Fruit fly (Drosophila melanogaster) whole organism, embryonic: Measurements from ENCODE around the gene ecd.
A peak's percentile ranks its signal among the peaks of the same experiment; 100 is the strongest.

Experiments
- CG10321 ChIP-seq: fragments of 200-800 bp; sonication (Bioruptor generic); IDR thresholded peaks from 2 replicates; pipeline ENCODE4 v1.3.6; 2022; ENCODE audit warnings: missing biosample characterization, missing genetic modification characterization
- CG11247 ChIP-seq: fragments of 200-800 bp; sonication (Bioruptor generic); IDR thresholded peaks from 2 replicates; pipeline ENCODE4 v1.3.6; 2022; ENCODE audit warnings: missing biosample characterization, missing genetic modification characterization
- CG11456 ChIP-seq: fragments of 200-800 bp; sonication (Bioruptor generic); IDR thresholded peaks from 3 replicates; pipeline ENCODE4 v1.3.6; 2022; ENCODE audit warnings: missing biosample characterization, missing genetic modification characterization
- CG11695 ChIP-seq: fragments of 200-800 bp; sonication (Bioruptor generic); IDR thresholded peaks from 3 replicates; pipeline ENCODE4 v1.3.6; 2022; ENCODE audit warnings: missing biosample characterization, missing genetic modification characterization
- CG12104 ChIP-seq: fragments of 200-800 bp; sonication (Bioruptor generic); optimal IDR thresholded peaks from 3 replicates; lab custom pipeline; 2016; ENCODE audit warnings: missing biosample characterization, missing genetic modification characterization
- CG1233 ChIP-seq: fragments of 200-800 bp; sonication (Bioruptor generic); optimal IDR thresholded peaks from 4 replicates; lab custom pipeline; 2018; ENCODE audit warnings: missing biosample characterization, mild to moderate bottlenecking, missing genetic modification characterization
- CG13624 ChIP-seq: fragments of 200-800 bp; sonication (Bioruptor generic); optimal IDR thresholded peaks from 2 replicates; lab custom pipeline; 2016; ENCODE audit warnings: missing biosample characterization, missing genetic modification characterization
- CG13775 ChIP-seq: fragments of 200-800 bp; sonication (Bioruptor generic); optimal IDR thresholded peaks from 3 replicates; lab custom pipeline; 2017; ENCODE audit warnings: missing biosample characterization, mild to moderate bottlenecking, missing genetic modification characterization
- CG1529 ChIP-seq: fragments of 200-800 bp; sonication (Bioruptor generic); optimal IDR thresholded peaks from 3 replicates; lab custom pipeline; 2018; ENCODE audit warnings: missing biosample characterization, missing genetic modification characterization
- CG1603 ChIP-seq: fragments of 200-800 bp; sonication (Bioruptor generic); optimal IDR thresholded peaks from 2 replicates; lab custom pipeline; 2019; ENCODE audit warnings: missing biosample characterization, mild to moderate bottlenecking, missing genetic modification characterization, moderate library complexity
- CG2712 ChIP-seq: fragments of 200-800 bp; optimal IDR thresholded peaks from 3 replicates; lab custom pipeline; 2019; ENCODE audit warnings: missing biosample characterization, mild to moderate bottlenecking, missing genetic modification characterization, moderate library complexity
- CG31224 ChIP-seq: fragments of 200-800 bp; sonication (Bioruptor generic); IDR thresholded peaks from 2 replicates; pipeline ENCODE4 v1.3.6; 2022; ENCODE audit warnings: missing biosample characterization, missing genetic modification characterization
- CG31388 ChIP-seq: fragments of 200-800 bp; sonication (Bioruptor generic); optimal IDR thresholded peaks from 2 replicates; lab custom pipeline; 2016; ENCODE audit warnings: missing biosample characterization, missing genetic modification characterization
- CG31441 ChIP-seq: fragments of 200-800 bp; sonication (Bioruptor generic); IDR thresholded peaks from 2 replicates; pipeline ENCODE4 v1.3.6; 2022; ENCODE audit warnings: missing biosample characterization, missing genetic modification characterization
- CG34376 ChIP-seq: fragments of 200-800 bp; sonication (Bioruptor generic); optimal IDR thresholded peaks from 2 replicates; lab custom pipeline; 2018; ENCODE audit warnings: missing biosample characterization, mild to moderate bottlenecking, missing genetic modification characterization
- CG3847 ChIP-seq: fragments of 200-800 bp; sonication (Bioruptor generic); IDR thresholded peaks from 2 replicates; pipeline ENCODE4 v1.3.6; 2022; ENCODE audit warnings: missing biosample characterization, missing genetic modification characterization
- CG43689 ChIP-seq: fragments of 200-800 bp; sonication (Bioruptor generic); IDR thresholded peaks from 2 replicates; pipeline ENCODE4 v1.3.6; 2022; ENCODE audit warnings: missing biosample characterization, missing genetic modification characterization
- CG4404 ChIP-seq: fragments of 200-800 bp; sonication (Bioruptor generic); IDR thresholded peaks from 2 replicates; pipeline ENCODE4 v1.3.6; 2022; ENCODE audit warnings: missing biosample characterization, missing genetic modification characterization
- CG5180 ChIP-seq: fragments of 200-800 bp; sonication (Bioruptor generic); optimal IDR thresholded peaks from 3 replicates; lab custom pipeline; 2017; ENCODE audit warnings: missing biosample characterization, missing genetic modification characterization, mild to moderate bottlenecking, moderate library complexity, missing genetic modification reagents
- CG6765 ChIP-seq: fragments of 200-800 bp; sonication (Bioruptor generic); optimal IDR thresholded peaks from 3 replicates; lab custom pipeline; 2017; ENCODE audit warnings: missing biosample characterization, mild to moderate bottlenecking, missing genetic modification characterization
- CG9215 ChIP-seq: fragments of 200-800 bp; sonication (Bioruptor generic); IDR thresholded peaks from 2 replicates; pipeline ENCODE4 v1.3.6; 2022; ENCODE audit warnings: missing biosample characterization, missing genetic modification characterization
- Ets65A ChIP-seq: fragments of 200-800 bp; sonication (Bioruptor generic); peaks from one replicate; lab custom pipeline; 2016; ENCODE audit warnings: missing biosample characterization, missing genetic modification characterization
- Nf-YC ChIP-seq: fragments of 200-800 bp; optimal IDR thresholded peaks from 3 replicates; lab custom pipeline; 2019; ENCODE audit warnings: missing biosample characterization, mild to moderate bottlenecking, missing genetic modification characterization, moderate library complexity
- Oaz ChIP-seq: fragments of 200-800 bp; sonication (Bioruptor generic); IDR thresholded peaks from 2 replicates; pipeline ENCODE4 v1.3.6; 2022; ENCODE audit warnings: missing biosample characterization, missing genetic modification characterization
- PHDP ChIP-seq: fragments of 200-800 bp; sonication (Bioruptor generic); optimal IDR thresholded peaks from 3 replicates; lab custom pipeline; 2018; ENCODE audit warnings: missing biosample characterization, mild to moderate bottlenecking, missing genetic modification characterization, moderate library complexity
- Sox100B ChIP-seq: fragments of 200-800 bp; sonication (Bioruptor generic); optimal IDR thresholded peaks from 3 replicates; lab custom pipeline; 2018; ENCODE audit warnings: missing biosample characterization, mild to moderate bottlenecking, missing genetic modification characterization
- Sry-β ChIP-seq: fragments of 200-800 bp; sonication (Bioruptor generic); optimal IDR thresholded peaks from 2 replicates; lab custom pipeline; 2018; ENCODE audit warnings: missing biosample characterization, mild to moderate bottlenecking, missing genetic modification characterization, moderate library complexity
- Trl ChIP-seq, 3 experiments: fragments of >200 bp in 2 of 3; fragments of 200-800 bp in 1 of 3; sonication (Bioruptor generic) in 1 of 3; optimal IDR thresholded peaks; 2 replicates in 1 of 3; 3 replicates in 2 of 3; lab custom pipeline; 2016 to 2017; ENCODE audit warnings: missing biosample characterization in 1 of 3, missing genetic modification characterization in 1 of 3
- bab2 ChIP-seq: fragments of 200-800 bp; sonication (Bioruptor generic); optimal IDR thresholded peaks from 2 replicates; lab custom pipeline; 2016; ENCODE audit warnings: missing biosample characterization, missing genetic modification characterization
- cad ChIP-seq: fragments of >200 bp; optimal IDR thresholded peaks from 2 replicates; lab custom pipeline; 2017; ENCODE audit warnings: missing biosample characterization, missing genetic modification characterization
- chinmo ChIP-seq: fragments of 200-800 bp; sonication (Bioruptor generic); IDR thresholded peaks from 4 replicates; pipeline ENCODE4 v1.3.6; 2022; ENCODE audit warnings: missing biosample characterization, missing genetic modification characterization; ENCODE audit not compliant: partially characterized antibody
- dm ChIP-seq: fragments of 200-800 bp; sonication (Bioruptor generic); optimal IDR thresholded peaks from 3 replicates; lab custom pipeline; 2016; ENCODE audit warnings: missing biosample characterization, missing genetic modification characterization
- dysf ChIP-seq: fragments of 200-800 bp; sonication (Bioruptor generic); IDR thresholded peaks from 3 replicates; pipeline ENCODE4 v1.3.6; 2022; ENCODE audit warnings: missing biosample characterization, missing genetic modification characterization
- fru ChIP-seq: fragments of >200 bp; optimal IDR thresholded peaks from 2 replicates; lab custom pipeline; 2017
- kah ChIP-seq: fragments of 200-800 bp; sonication (Bioruptor generic); optimal IDR thresholded peaks from 2 replicates; lab custom pipeline; 2018; ENCODE audit warnings: missing biosample characterization, mild to moderate bottlenecking, missing genetic modification characterization
- kay ChIP-seq: fragments of 200-800 bp; sonication (Bioruptor generic); optimal IDR thresholded peaks from 2 replicates; lab custom pipeline; 2016; ENCODE audit warnings: missing biosample characterization, missing genetic modification characterization
- klu ChIP-seq: fragments of 200-800 bp; sonication (Bioruptor generic); IDR thresholded peaks from 2 replicates; pipeline ENCODE4 v1.3.6; 2022; ENCODE audit warnings: missing biosample characterization, missing genetic modification characterization
- lov ChIP-seq, 2 experiments: fragments of 200-800 bp in 1 of 2; fragments of >200 bp in 1 of 2; sonication (Bioruptor generic) in 1 of 2; IDR thresholded peaks in 1 of 2; optimal IDR thresholded peaks in 1 of 2; 2 replicates in 1 of 2; 3 replicates in 1 of 2; pipeline versions ENCODE4 v1.3.6 to Lab custom; 2017 to 2022; ENCODE audit warnings: missing biosample characterization in 1 of 2, missing genetic modification characterization in 1 of 2
- mld ChIP-seq: fragments of 200-800 bp; sonication (Bioruptor generic); IDR thresholded peaks from 3 replicates; pipeline ENCODE4 v1.3.6; 2022; ENCODE audit warnings: missing biosample characterization, missing genetic modification characterization; ENCODE audit not compliant: partially characterized antibody
- nau ChIP-seq: fragments of 200-800 bp; sonication (Bioruptor generic); optimal IDR thresholded peaks from 3 replicates; lab custom pipeline; 2017; ENCODE audit warnings: missing biosample characterization, mild to moderate bottlenecking, missing genetic modification characterization, missing genetic modification reagents
- oc ChIP-seq: fragments of 200-800 bp; sonication (Bioruptor generic); optimal IDR thresholded peaks from 2 replicates; lab custom pipeline; 2018; ENCODE audit warnings: missing biosample characterization, mild to moderate bottlenecking, missing genetic modification characterization, moderate library complexity
- pfk ChIP-seq: fragments of 200-800 bp; sonication (Bioruptor generic); optimal IDR thresholded peaks from 2 replicates; lab custom pipeline; 2018; ENCODE audit warnings: missing biosample characterization, mild to moderate bottlenecking, missing genetic modification characterization, moderate library complexity
- phol ChIP-seq: fragments of 200-800 bp; sonication (Bioruptor generic); optimal IDR thresholded peaks from 3 replicates; lab custom pipeline; 2018; ENCODE audit warnings: missing biosample characterization, mild to moderate bottlenecking, missing genetic modification characterization, moderate library complexity
- so ChIP-seq: fragments of 200-800 bp; sonication (Bioruptor generic); IDR thresholded peaks from 3 replicates; pipeline ENCODE4 v1.3.6; 2022; ENCODE audit warnings: missing biosample characterization, missing genetic modification characterization
- sob ChIP-seq: fragments of 200-800 bp; sonication (Bioruptor generic); IDR thresholded peaks from 2 replicates; pipeline ENCODE4 v1.3.6; 2022; ENCODE audit warnings: missing biosample characterization, missing genetic modification characterization
- tap ChIP-seq: fragments of 200-800 bp; optimal IDR thresholded peaks from 3 replicates; lab custom pipeline; 2019; ENCODE audit warnings: missing biosample characterization, mild to moderate bottlenecking, missing genetic modification characterization, moderate library complexity
- tgo ChIP-seq: fragments of 200-800 bp; sonication (Bioruptor generic); IDR thresholded peaks from 3 replicates; pipeline ENCODE4 v1.3.6; 2022; ENCODE audit warnings: missing biosample characterization, missing genetic modification characterization
- toy ChIP-seq: fragments of 200-800 bp; sonication (Bioruptor generic); IDR thresholded peaks from 2 replicates; pipeline ENCODE4 v1.3.6; 2022; ENCODE audit warnings: missing biosample characterization, missing genetic modification characterization
- unc-4 ChIP-seq: fragments of 200-800 bp; sonication (Bioruptor generic); IDR thresholded peaks from 2 replicates; pipeline ENCODE4 v1.3.6; 2022; ENCODE audit warnings: missing biosample characterization, missing genetic modification characterization; ENCODE audit not compliant: partially characterized antibody

ecd gene

DNA sequence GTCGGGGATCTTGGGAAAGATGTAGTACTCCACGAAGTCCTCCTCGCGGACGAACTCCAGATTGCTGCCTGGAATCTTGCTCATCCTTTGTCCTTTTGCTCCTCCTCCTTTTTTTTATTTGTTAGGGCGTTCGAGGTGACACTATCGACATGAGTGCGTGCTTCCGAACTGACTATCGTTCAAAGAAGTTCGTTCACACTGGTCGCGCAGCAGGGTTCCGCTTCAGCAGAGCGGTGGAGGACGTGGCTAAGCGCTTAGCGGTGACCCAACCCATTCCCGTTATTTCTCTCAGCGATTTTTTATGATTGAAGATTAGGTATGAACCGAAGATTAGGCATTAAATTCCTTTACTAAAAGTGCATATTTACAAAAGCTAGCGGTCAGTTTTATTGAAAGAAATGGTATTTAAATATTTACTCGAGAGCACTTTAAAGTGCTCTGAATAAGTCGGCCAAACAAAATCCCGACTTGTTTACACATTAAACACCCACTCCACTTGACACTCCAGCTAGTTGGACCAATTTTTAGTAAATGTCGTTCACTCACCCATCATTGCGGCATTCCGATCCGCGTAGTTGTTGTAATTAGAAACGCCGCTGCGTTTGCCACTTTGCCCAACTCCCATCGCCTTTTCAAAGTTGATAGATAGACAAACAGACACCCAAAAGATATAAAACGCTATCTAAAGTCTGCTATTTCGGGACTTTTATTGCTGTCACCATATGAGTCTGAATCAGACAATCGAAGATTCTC, at the start of gene ecd, which contains the start of gene CG13806 (continued):
- TF ChIP-seq sob (GFP tag; lab: Robert Waterston, UW) = peak; percentile 71
- no peak for TF ChIP-seq CG31224 (GFP tag; lab: Robert Waterston, UW)
- no peak for TF ChIP-seq toy (GFP tag; lab: Robert Waterston, UW)
- no peak for TF ChIP-seq CG4404 (GFP tag; lab: Robert Waterston, UW)
- TF ChIP-seq CG31388 (GFP tag; lab: Kevin White, UChicago) = no peak
- TF ChIP-seq tap (tag; lab: Kevin White, UChicago) = no peak
- TF ChIP-seq cad (GFP tag; lab: Kevin White, UChicago) = no peak
- no peak for TF ChIP-seq CG10321
- peak; percentile 51; the same call in 1 of the 2 replicates for TF ChIP-seq CG11247 (GFP tag; lab: Robert Waterston, UW)
- TF ChIP-seq CG5180 (GFP tag; lab: Kevin White, UChicago) = no peak
- peak; percentile 60; the same call in 1 of the 2 replicates for TF ChIP-seq CG3847 (GFP tag; lab: Robert Waterston, UW)
- no peak for TF ChIP-seq PHDP (tag; lab: Kevin White, UChicago)
- peak; percentile 59 for TF ChIP-seq dm (GFP tag; lab: Kevin White, UChicago)
- no peak for TF ChIP-seq Trl (optimal IDR thresholded peaks at IDR 0.05; lab: Kevin White, UChicago)
- peak; percentile 51 for TF ChIP-seq Trl (GFP tag; optimal IDR thresholded peaks at IDR 0.05; lab: Kevin White, UChicago)
- TF ChIP-seq CG2712 = no peak
- no peak for TF ChIP-seq Sry-β (GFP tag; lab: Kevin White, UChicago)
- no peak for TF ChIP-seq Nf-YC (tag; lab: Kevin White, UChicago)
- TF ChIP-seq lov (optimal IDR thresholded peaks at IDR 0.05; lab: Kevin White, UChicago) = no peak
- TF ChIP-seq lov (GFP tag; IDR thresholded peaks at IDR 0.05; lab: Robert Waterston, UW) = no peak
- no peak for TF ChIP-seq tgo (GFP tag; lab: Robert Waterston, UW)
- TF ChIP-seq bab2 (GFP tag; lab: Kevin White, UChicago) = peak; percentile 10
- TF ChIP-seq CG13624 (GFP tag; lab: Kevin White, UChicago) = peak; percentile 65
- TF ChIP-seq CG11456 (GFP tag; lab: Robert Waterston, UW) = peak; percentile 73
- peak; percentile 35; the same call in 1 of the 3 replicates for TF ChIP-seq dysf
- no peak for TF ChIP-seq CG1529
- TF ChIP-seq Oaz = no peak
- peak; percentile 10 for TF ChIP-seq CG1233
- TF ChIP-seq CG34376 (GFP tag; lab: Kevin White, UChicago) = no peak
- no peak for TF ChIP-seq CG43689 (GFP tag; lab: Robert Waterston, UW)
- TF ChIP-seq CG12104 (GFP tag; lab: Kevin White, UChicago) = no peak
- TF ChIP-seq kay (GFP tag; lab: Kevin White, UChicago) = no peak
- TF ChIP-seq CG6765 (GFP tag; lab: Kevin White, UChicago) = no peak
- no peak for TF ChIP-seq Sox100B (GFP tag; lab: Kevin White, UChicago)
- peak; percentile 11; the same call in 1 of the 3 replicates for TF ChIP-seq so (GFP tag; lab: Robert Waterston, UW)
- TF ChIP-seq CG1603 (tag; lab: Kevin White, UChicago) = peak; percentile 86
- no peak for TF ChIP-seq CG9215
- no peak for TF ChIP-seq pfk (GFP tag; lab: Kevin White, UChicago)
- TF ChIP-seq chinmo (GFP tag; lab: Robert Waterston, UW) = peak; percentile 93
- no peak for TF ChIP-seq kah
- no peak for TF ChIP-seq fru (lab: Kevin White, UChicago)
- TF ChIP-seq CG11695 (GFP tag; lab: Robert Waterston, UW) = no peak; the same call in 2 of the 3 replicates
- peak; percentile 93 for TF ChIP-seq Ets65A (GFP tag; lab: Kevin White, UChicago)
- 0 out of 2 replicates have a peak, but pooled peaks have one; percentile 23 for TF ChIP-seq klu (GFP tag; lab: Robert Waterston, UW)
- peak; percentile 74 for TF ChIP-seq phol (tag; lab: Kevin White, UChicago)
- TF ChIP-seq CG31441 (GFP tag; lab: Robert Waterston, UW) = peak; percentile 34; the same call in 1 of the 2 replicates
- TF ChIP-seq mld (GFP tag; lab: Robert Waterston, UW) = peak; percentile 96
- peak; percentile 2 for TF ChIP-seq CG13775 (GFP tag; lab: Kevin White, UChicago)
- no peak for TF ChIP-seq nau (GFP tag; lab: Kevin White, UChicago)
- peak; percentile 92 for TF ChIP-seq unc-4 (GFP tag; lab: Robert Waterston, UW)
- no peak for TF ChIP-seq oc (tag; lab: Kevin White, UChicago)
